Worm (Caenorhabditis elegans) whole organism, late embryonic: Measurements from ENCODE around the gene unc-2.
A peak's percentile ranks its signal among the peaks of the same experiment; 100 is the strongest.

Source experiments
- C08G9.2 ChIP-seq: sonication (generic microtip); optimal IDR thresholded peaks from 2 replicates; lab custom pipeline; 2016; ENCODE audit warnings: mild to moderate bottlenecking, missing genetic modification characterization, moderate library complexity, missing compliant biosample characterization
- F13H6.1 ChIP-seq: sonication (generic microtip); optimal IDR thresholded peaks from 2 replicates; lab custom pipeline; 2016; ENCODE audit warnings: missing genetic modification characterization, missing compliant biosample characterization
- K09A11.1 ChIP-seq: sonication (generic microtip); optimal IDR thresholded peaks from 2 replicates; lab custom pipeline; 2017; ENCODE audit warnings: antibody characterized with exemption, mild to moderate bottlenecking, missing genetic modification characterization, missing compliant biosample characterization; ENCODE audit not compliant: insufficient read depth
- Y22D7AL.16 ChIP-seq: sonication (generic microtip); optimal IDR thresholded peaks from 2 replicates; lab custom pipeline; 2016; ENCODE audit warnings: missing genetic modification characterization, missing compliant biosample characterization
- ahr-1 ChIP-seq: sonication (generic microtip); optimal IDR thresholded peaks from 2 replicates; lab custom pipeline; 2016; ENCODE audit warnings: missing genetic modification characterization, missing compliant biosample characterization
- ama-1 ChIP-seq: fragments of 150-350 bp; optimal IDR thresholded peaks from 2 replicates; lab custom pipeline; 2014
- ceh-14 ChIP-seq: sonication (generic microtip); optimal IDR thresholded peaks from 2 replicates; lab custom pipeline; 2016; ENCODE audit warnings: missing genotype, missing genetic modification characterization, missing compliant biosample characterization
- ceh-18 ChIP-seq: sonication (generic microtip); optimal IDR thresholded peaks from 2 replicates; lab custom pipeline; 2016; ENCODE audit warnings: missing genetic modification characterization, missing compliant biosample characterization
- ceh-19 ChIP-seq: fragments of 200-800 bp; sonication (Bioruptor generic); optimal IDR thresholded peaks from 2 replicates; lab custom pipeline; 2018; ENCODE audit warnings: mild to moderate bottlenecking, missing genetic modification characterization, missing compliant biosample characterization
- ceh-22 ChIP-seq: sonication (generic microtip); optimal IDR thresholded peaks from 2 replicates; lab custom pipeline; 2017; ENCODE audit warnings: missing biosample characterization, missing genetic modification characterization
- ceh-24 ChIP-seq: sonication (generic microtip); optimal IDR thresholded peaks from 2 replicates; lab custom pipeline; 2016; ENCODE audit warnings: mild to moderate bottlenecking, missing genetic modification characterization, missing compliant biosample characterization
- ceh-30 ChIP-seq: fragments of 150-350 bp; optimal IDR thresholded peaks from 2 replicates; lab custom pipeline; 2014; ENCODE audit warnings: missing biosample characterization, missing genetic modification characterization
- ceh-31 ChIP-seq: sonication (generic microtip); optimal IDR thresholded peaks from 2 replicates; lab custom pipeline; 2016; ENCODE audit warnings: missing genetic modification characterization, missing compliant biosample characterization
- ceh-34 ChIP-seq: sonication (generic microtip); optimal IDR thresholded peaks from 2 replicates; lab custom pipeline; 2016; ENCODE audit warnings: mild to moderate bottlenecking, missing genetic modification characterization, missing compliant biosample characterization
- ceh-45 ChIP-seq: fragments of 200-800 bp; sonication (Bioruptor generic); IDR thresholded peaks from 2 replicates; pipeline ENCODE4 v1.3.6; 2022; ENCODE audit warnings: missing genetic modification reagents, missing genetic modification characterization, missing compliant biosample characterization
- ceh-48 ChIP-seq: sonication (generic microtip); optimal IDR thresholded peaks from 2 replicates; lab custom pipeline; 2016; ENCODE audit warnings: missing genetic modification characterization, inconsistent platforms, missing compliant biosample characterization
- ceh-6 ChIP-seq: fragments of 200-800 bp; sonication (Bioruptor generic); optimal IDR thresholded peaks from 2 replicates; lab custom pipeline; 2018; ENCODE audit warnings: mild to moderate bottlenecking, missing genetic modification characterization, missing compliant biosample characterization
- ceh-9 ChIP-seq: sonication (generic microtip); optimal IDR thresholded peaks from 2 replicates; lab custom pipeline; 2016; ENCODE audit warnings: mild to moderate bottlenecking, missing genetic modification characterization, inconsistent platforms, missing compliant biosample characterization
- dmd-4 ChIP-seq: sonication (generic microtip); optimal IDR thresholded peaks from 2 replicates; lab custom pipeline; 2016; ENCODE audit warnings: borderline replicate concordance, missing genetic modification characterization, missing compliant biosample characterization
- elt-2 ChIP-seq: sonication (generic microtip); optimal IDR thresholded peaks from 2 replicates; lab custom pipeline; 2016; ENCODE audit warnings: missing genetic modification reagents, missing genetic modification characterization, missing compliant biosample characterization
- elt-4 ChIP-seq: sonication (generic microtip); optimal IDR thresholded peaks from 2 replicates; lab custom pipeline; 2016; ENCODE audit warnings: missing genetic modification characterization, missing compliant biosample characterization
- ets-4 ChIP-seq: sonication (generic microtip); optimal IDR thresholded peaks from 2 replicates; lab custom pipeline; 2016; ENCODE audit warnings: missing genetic modification characterization, missing compliant biosample characterization
- eyg-1 ChIP-seq: sonication (generic microtip); optimal IDR thresholded peaks from 2 replicates; lab custom pipeline; 2016; ENCODE audit warnings: missing genotype, missing genetic modification characterization, missing compliant biosample characterization
- fkh-10 ChIP-seq: fragments of 150-350 bp; optimal IDR thresholded peaks from 2 replicates; lab custom pipeline; 2014; ENCODE audit warnings: missing biosample characterization, missing genetic modification reagents, missing genetic modification characterization
- fkh-6 ChIP-seq: sonication (generic microtip); optimal IDR thresholded peaks from 2 replicates; lab custom pipeline; 2016; ENCODE audit warnings: missing genetic modification characterization, missing compliant biosample characterization
- hlh-30 ChIP-seq: sonication (generic microtip); optimal IDR thresholded peaks from 2 replicates; lab custom pipeline; 2017; ENCODE audit warnings: antibody characterized with exemption, missing genetic modification characterization, missing compliant biosample characterization; ENCODE audit not compliant: insufficient read depth
- hlh-6 ChIP-seq: sonication (generic microtip); optimal IDR thresholded peaks from 2 replicates; lab custom pipeline; 2016; ENCODE audit warnings: missing genotype, missing genetic modification characterization, missing compliant biosample characterization
- lim-6 ChIP-seq: sonication (generic microtip); optimal IDR thresholded peaks from 2 replicates; lab custom pipeline; 2016; ENCODE audit warnings: missing genetic modification characterization, missing compliant biosample characterization
- lin-11 ChIP-seq: fragments of 200-800 bp; sonication (Bioruptor generic); optimal IDR thresholded peaks from 2 replicates; lab custom pipeline; 2018; ENCODE audit warnings: mild to moderate bottlenecking, missing genetic modification characterization, missing compliant biosample characterization
- madf-2 ChIP-seq: sonication (generic microtip); optimal IDR thresholded peaks from 2 replicates; lab custom pipeline; 2017; ENCODE audit warnings: missing genetic modification characterization, missing compliant biosample characterization
- nfya-1 ChIP-seq: sonication (generic microtip); optimal IDR thresholded peaks from 2 replicates; lab custom pipeline; 2017; ENCODE audit warnings: missing genetic modification characterization, mild to moderate bottlenecking, missing compliant biosample characterization, antibody characterized with exemption, moderate library complexity
- nhr-11 ChIP-seq: fragments of 150-350 bp; optimal IDR thresholded peaks from 2 replicates; lab custom pipeline; 2014; ENCODE audit warnings: missing biosample characterization, missing genetic modification characterization
- nhr-232 ChIP-seq: sonication (generic microtip); optimal IDR thresholded peaks from 2 replicates; lab custom pipeline; 2016; ENCODE audit warnings: missing genetic modification characterization, missing compliant biosample characterization
- pag-3 ChIP-seq: sonication (generic microtip); optimal IDR thresholded peaks from 2 replicates; lab custom pipeline; 2016; ENCODE audit warnings: missing compliant biosample characterization, missing genetic modification characterization, borderline replicate concordance
- pha-4 ChIP-seq: fragments of 150-350 bp; optimal IDR thresholded peaks from 2 replicates; lab custom pipeline; 2018; ENCODE audit warnings: missing biosample characterization, missing genetic modification reagents, missing genetic modification characterization
- pqm-1 ChIP-seq: sonication (generic microtip); optimal IDR thresholded peaks from 2 replicates; lab custom pipeline; 2016; ENCODE audit warnings: missing genetic modification characterization, missing compliant biosample characterization
- ref-2 ChIP-seq: sonication (generic microtip); optimal IDR thresholded peaks from 2 replicates; lab custom pipeline; 2016; ENCODE audit warnings: missing genetic modification characterization, missing compliant biosample characterization
- rnt-1 ChIP-seq: sonication (generic microtip); optimal IDR thresholded peaks from 2 replicates; lab custom pipeline; 2016; ENCODE audit warnings: missing genetic modification characterization, missing compliant biosample characterization
- sdc-2 ChIP-seq: sonication (generic microtip); optimal IDR thresholded peaks from 2 replicates; lab custom pipeline; 2016; ENCODE audit warnings: missing genotype, missing genetic modification characterization, missing compliant biosample characterization
- syd-9 ChIP-seq: sonication (generic microtip); optimal IDR thresholded peaks from 2 replicates; lab custom pipeline; 2016; ENCODE audit warnings: mild to moderate bottlenecking, missing genetic modification characterization, moderate library complexity, missing compliant biosample characterization
- tbx-2 ChIP-seq: sonication (generic microtip); optimal IDR thresholded peaks from 2 replicates; lab custom pipeline; 2016; ENCODE audit warnings: missing genetic modification characterization, missing compliant biosample characterization
- tbx-7 ChIP-seq: sonication (generic microtip); optimal IDR thresholded peaks from 2 replicates; lab custom pipeline; 2016; ENCODE audit warnings: missing genotype, missing genetic modification characterization, missing compliant biosample characterization
- unc-42 ChIP-seq: sonication (generic microtip); optimal IDR thresholded peaks from 2 replicates; lab custom pipeline; 2016; ENCODE audit warnings: missing genotype, missing genetic modification characterization, missing compliant biosample characterization

The unc-2 gene

ce11 chrX:2809611-2810010 lies 46.3 kb upstream of the unc-2 start, which contains the start of gene C14A11.9 (continued):
- TF ChIP-seq ceh-45 (GFP tag; lab: Robert Waterston, UW), result 0 out of 2 replicates have a peak, but pooled peaks have one; percentile 39
- TF ChIP-seq sdc-2, result peak; percentile 86
- peak; percentile 35 for TF ChIP-seq ahr-1 (tag; lab: Kevin White, UChicago)
- TF ChIP-seq dmd-4 (tag; lab: Kevin White, UChicago), result no peak
- TF ChIP-seq nhr-11, result no peak
- TF ChIP-seq ceh-19, result peak; percentile 59
- TF ChIP-seq ceh-48, result peak; percentile 69
- TF ChIP-seq syd-9 (tag; lab: Kevin White, UChicago), result peak; percentile 62
- TF ChIP-seq eyg-1, result no peak
- peak; percentile 58 for TF ChIP-seq nhr-232
- no peak for TF ChIP-seq tbx-7 (tag; lab: Kevin White, UChicago)
- TF ChIP-seq K09A11.1 (tag; lab: Kevin White, UChicago), result no peak
- TF ChIP-seq pha-4, result no peak
- no peak for TF ChIP-seq ceh-24
- TF ChIP-seq hlh-6 (tag; lab: Kevin White, UChicago), result peak; percentile 76
- TF ChIP-seq ets-4 (tag; lab: Kevin White, UChicago), result no peak
- peak; percentile 65 for TF ChIP-seq fkh-6 (tag; lab: Kevin White, UChicago)
- peak; percentile 58 for TF ChIP-seq lin-11 (tag; lab: Kevin White, UChicago)
- no peak for TF ChIP-seq lim-6 (tag; lab: Kevin White, UChicago)
- TF ChIP-seq ceh-34, result peak; percentile 62
- peak; percentile 32 for TF ChIP-seq pqm-1
- TF ChIP-seq ceh-22 (tag; lab: Kevin White, UChicago), result no peak

ce11 chrX:2807390-2807789 lies 44.1 kb upstream of the unc-2 start, which contains the start of gene C14A11.5:
TSS of gene C14A11.5 (minus strand) at chrX:2807528.
- TF ChIP-seq ceh-30, result no peak
- peak; percentile 3 for TF ChIP-seq tbx-2 (tag; lab: Kevin White, UChicago)
- no peak for TF ChIP-seq ama-1 (lab: Kevin White, UChicago)
- TF ChIP-seq ceh-14 (tag; lab: Kevin White, UChicago), result peak; percentile 35
- peak; percentile 24 for TF ChIP-seq hlh-30 (tag; lab: Kevin White, UChicago)
- TF ChIP-seq ceh-31 (tag; lab: Kevin White, UChicago), result peak; percentile 57
- no peak for TF ChIP-seq C08G9.2 (tag; lab: Kevin White, UChicago)
- no peak for TF ChIP-seq pha-4
- no peak for TF ChIP-seq madf-2 (tag; lab: Kevin White, UChicago)
- TF ChIP-seq tbx-7 (tag; lab: Kevin White, UChicago), result no peak
- TF ChIP-seq K09A11.1 (tag; lab: Kevin White, UChicago), result no peak
- no peak for TF ChIP-seq ref-2 (tag; lab: Kevin White, UChicago)
- TF ChIP-seq unc-42 (tag; lab: Kevin White, UChicago), result peak; percentile 8
- TF ChIP-seq, all 69 proteins: peak for 5

- no peak for TF ChIP-seq C08G9.2 (tag; lab: Kevin White, UChicago)
- TF ChIP-seq ceh-18 (tag; lab: Kevin White, UChicago), result peak; percentile 17
- no peak for TF ChIP-seq elt-2 (tag; lab: Kevin White, UChicago)
- TF ChIP-seq ref-2 (tag; lab: Kevin White, UChicago), result peak; percentile 48
- no peak for TF ChIP-seq elt-4
- TF ChIP-seq fkh-10 (GFP tag; lab: Kevin White, UChicago), result no peak
- peak; percentile 8 for TF ChIP-seq unc-42 (tag; lab: Kevin White, UChicago)
- no peak for TF ChIP-seq nhr-11
- peak; percentile 32 for TF ChIP-seq nfya-1 (tag; lab: Kevin White, UChicago)
- TF ChIP-seq ets-4 (tag; lab: Kevin White, UChicago), result no peak
- no peak for TF ChIP-seq rnt-1
- peak; percentile 43 for TF ChIP-seq tbx-2 (tag; lab: Kevin White, UChicago)
- no peak for TF ChIP-seq lin-11 (tag; lab: Kevin White, UChicago)
- TF ChIP-seq eyg-1, result peak; percentile 23
- peak; percentile 53 for TF ChIP-seq ceh-14 (tag; lab: Kevin White, UChicago)
- TF ChIP-seq hlh-30 (tag; lab: Kevin White, UChicago), result peak; percentile 54
- TF ChIP-seq pag-3 (tag; lab: Kevin White, UChicago), result peak; percentile 1
- TF ChIP-seq ceh-9 (tag; lab: Kevin White, UChicago), result no peak
- TF ChIP-seq fkh-6 (tag; lab: Kevin White, UChicago), result no peak
- peak; percentile 44 for TF ChIP-seq ceh-31 (tag; lab: Kevin White, UChicago)
- TF ChIP-seq ceh-6, result no peak
- no peak for TF ChIP-seq Y22D7AL.16 (tag; lab: Kevin White, UChicago)
- peak; percentile 83 for TF ChIP-seq ceh-34
- no peak for TF ChIP-seq syd-9 (tag; lab: Kevin White, UChicago)
- peak; percentile 7 for TF ChIP-seq F13H6.1 (tag; lab: Kevin White, UChicago)
- TF ChIP-seq, all 69 proteins: peak for 12
These were observed 39.3 kb upstream of the unc-2 start, which contains the start of gene C14A11.2 for ce11 chrX:2802562-2803165. TSS of gene C14A11.2 (plus strand) at chrX:2803112.
